Fruit fly (Drosophila melanogaster) whole organism, wandering third instar larva: ENCODE results near the gene CG6503.

Experiments
- Abd-B ChIP-seq: fragments of >200 bp; optimal IDR thresholded peaks from 2 replicates; lab custom pipeline; 2017; ENCODE audit warnings: missing biosample characterization, missing genetic modification characterization
- Hr83 ChIP-seq: fragments of 200-300 bp; sonication (Bioruptor generic); optimal IDR thresholded peaks from 2 replicates; lab custom pipeline; 2016; ENCODE audit warnings: missing biosample characterization, mild to moderate bottlenecking, missing genetic modification characterization, moderate library complexity; ENCODE audit not compliant: poor library complexity, severe bottlenecking
- Myc ChIP-seq: fragments of >200 bp; optimal IDR thresholded peaks from 2 replicates; lab custom pipeline; 2017
- OdsH ChIP-seq: fragments of 200-800 bp; sonication (Bioruptor generic); optimal IDR thresholded peaks from 2 replicates; lab custom pipeline; 2016; ENCODE audit warnings: missing biosample characterization, mild to moderate bottlenecking, missing genetic modification characterization
- brk ChIP-seq: fragments of 200-800 bp; sonication (Bioruptor generic); optimal IDR thresholded peaks from 2 replicates; lab custom pipeline; 2016; ENCODE audit warnings: missing biosample characterization, mild to moderate bottlenecking, missing genetic modification characterization
- dl ChIP-seq, 2 experiments: fragments of 175-275, 200-275 bp in 1 of 2; fragments of 200-275 bp in 1 of 2; sonication (Bioruptor generic); optimal IDR thresholded peaks; lab custom pipeline; 2018; ENCODE audit warnings: mild to moderate bottlenecking in 2 of 2, missing biosample characterization in 2 of 2, missing genetic modification characterization in 2 of 2, moderate library complexity in 2 of 2; ENCODE audit not compliant: partially characterized antibody in 2 of 2, insufficient read depth in 1 of 2
- dmrt93B ChIP-seq: fragments of 200-800 bp; sonication (Bioruptor generic); optimal IDR thresholded peaks from 2 replicates; lab custom pipeline; 2018; ENCODE audit warnings: missing biosample characterization, mild to moderate bottlenecking, missing genetic modification characterization
- dsf ChIP-seq: sonication (Bioruptor generic); optimal IDR thresholded peaks from 2 replicates; lab custom pipeline; 2016; ENCODE audit warnings: missing biosample characterization, missing genetic modification characterization, borderline replicate concordance
- fru ChIP-seq: fragments of 200-800 bp; sonication (Bioruptor generic); optimal IDR thresholded peaks from 3 replicates; lab custom pipeline; 2016; ENCODE audit warnings: missing biosample characterization, mild to moderate bottlenecking, missing genetic modification characterization
- h ChIP-seq: fragments of 200-800 bp; sonication (Bioruptor generic); optimal IDR thresholded peaks from 3 replicates; lab custom pipeline; 2016; ENCODE audit warnings: missing biosample characterization, mild to moderate bottlenecking, missing genetic modification characterization
- lola ChIP-seq: fragments of >200 bp; optimal IDR thresholded peaks from 2 replicates; lab custom pipeline; 2017; ENCODE audit warnings: missing biosample characterization, missing genetic modification characterization
- pan ChIP-seq: fragments of >200 bp; optimal IDR thresholded peaks from 2 replicates; lab custom pipeline; 2017

DNA sequence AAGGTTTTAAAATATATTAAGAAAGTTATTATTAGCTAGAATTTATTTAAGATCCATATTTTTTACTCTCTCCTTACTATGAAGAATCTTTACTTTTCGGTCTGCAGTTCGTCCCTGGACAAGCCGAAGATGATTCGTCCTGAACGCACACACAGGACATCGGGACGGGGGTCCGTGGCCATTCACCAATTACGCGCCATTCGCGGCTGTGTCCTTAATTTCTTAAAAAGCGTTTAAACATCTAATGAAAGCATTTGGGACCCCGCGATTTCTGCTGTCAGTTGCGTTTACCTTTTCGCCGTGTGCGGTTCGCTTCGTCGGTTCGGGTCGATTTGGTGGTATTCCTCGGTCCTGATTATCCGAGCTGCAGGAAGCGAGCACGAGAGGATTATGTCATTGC lies 33.0 kb upstream of the CG6503 start, which contains the start of gene CG14238:
- no peak for TF ChIP-seq brk (GFP tag; lab: Kevin White, UChicago)
- TF ChIP-seq h (GFP tag; lab: Kevin White, UChicago), result no peak
- TF ChIP-seq Hr83, result no peak
- TF ChIP-seq Myc (lab: Kevin White, UChicago), result no peak
- no peak for TF ChIP-seq lola (GFP tag; lab: Kevin White, UChicago)
- TF ChIP-seq OdsH (GFP tag; lab: Kevin White, UChicago), result no peak
- no peak for TF ChIP-seq pan (lab: Kevin White, UChicago)
- TF ChIP-seq dmrt93B (GFP tag; lab: Kevin White, UChicago), result no peak
- no peak for TF ChIP-seq fru
- no peak for TF ChIP-seq Abd-B (GFP tag; lab: Kevin White, UChicago)
- no peak for TF ChIP-seq dsf (GFP tag; lab: Kevin White, UChicago)
- no peak for TF ChIP-seq dl (GFP tag; optimal IDR thresholded peaks at IDR 0.05; lab: Kevin White, UChicago; ENCODE audit: insufficient read depth in 1 of 2, partially characterized antibody in 2 of 2)
